Worm (Caenorhabditis elegans) whole organism, L4/young adult: ENCODE data around the gene K07E1.1.

ENCODE experiments used
- W03F9.2 ChIP-seq: fragments of 150-350 bp; optimal IDR thresholded peaks from 2 replicates; lab custom pipeline; 2014; ENCODE audit warnings: missing biosample characterization, missing genetic modification characterization
- dao-5 ChIP-seq: sonication (generic microtip); optimal IDR thresholded peaks from 2 replicates; lab custom pipeline; 2016; ENCODE audit warnings: missing genotype, missing genetic modification characterization, moderate library complexity, missing compliant biosample characterization
- him-1 ChIP-seq: sonication (generic microtip); optimal IDR thresholded peaks from 2 replicates; lab custom pipeline; 2016; ENCODE audit warnings: missing genotype, missing genetic modification reagents, missing genetic modification characterization, missing compliant biosample characterization

- TF ChIP-seq him-1 (tag; lab: Kevin White, UChicago), result no peak
- no peak for TF ChIP-seq dao-5 (tag; lab: Kevin White, UChicago)
- no peak for TF ChIP-seq W03F9.2 (tag; lab: Kevin White, UChicago)
These were observed 13.7 kb upstream of the K07E1.1 start, which contains the start of gene sra-33 for ce11 chrII:4537141-4537540.
